Fruit fly (Drosophila melanogaster): ENCODE data around the gene Nelf-E.

- TF ChIP-seq usp (GFP tag; optimal IDR thresholded peaks at IDR 0.05) (no peak), pan (optimal IDR thresholded peaks at IDR 0.05) (no peak), CG8478 (optimal IDR thresholded peaks at IDR 0.05) (no peak), Dll (optimal IDR thresholded peaks at IDR 0.05) (no peak), psq (optimal IDR thresholded peaks at IDR 0.05) (no peak)
Observed at dm6 chr3L:8621465-8621864, 20.8 kb upstream of the Nelf-E start.
